Fruit fly (Drosophila melanogaster) whole organism, embryonic: ENCODE data around the gene FucTA.
A peak's percentile ranks its signal among the peaks of the same experiment; 100 is the strongest.

ENCODE experiments used
- Antp ChIP-seq: fragments of 200-800 bp; sonication (Bioruptor generic); optimal IDR thresholded peaks from 3 replicates; lab custom pipeline; 2016; ENCODE audit warnings: missing biosample characterization, missing genetic modification characterization
- B-H2 ChIP-seq: fragments of 200-800 bp; sonication (Bioruptor generic); optimal IDR thresholded peaks from 2 replicates; lab custom pipeline; 2018; ENCODE audit warnings: missing biosample characterization, mild to moderate bottlenecking, missing genetic modification characterization
- Bdp1 ChIP-seq: fragments of 200-800 bp; sonication (Bioruptor generic); optimal IDR thresholded peaks from 3 replicates; lab custom pipeline; 2016; ENCODE audit warnings: missing biosample characterization, missing genetic modification characterization
- CG13296 ChIP-seq: fragments of 200-800 bp; sonication (Bioruptor generic); optimal IDR thresholded peaks from 3 replicates; lab custom pipeline; 2018; ENCODE audit warnings: missing biosample characterization, mild to moderate bottlenecking, missing genetic modification characterization
- CG15696 ChIP-seq: fragments of 200-800 bp; sonication (Bioruptor generic); optimal IDR thresholded peaks from 2 replicates; lab custom pipeline; 2019; ENCODE audit warnings: missing biosample characterization, mild to moderate bottlenecking, missing genetic modification characterization, moderate library complexity
- CG1603 ChIP-seq: fragments of 200-800 bp; sonication (Bioruptor generic); optimal IDR thresholded peaks from 2 replicates; lab custom pipeline; 2019; ENCODE audit warnings: missing biosample characterization, mild to moderate bottlenecking, missing genetic modification characterization, moderate library complexity
- CG16863 ChIP-seq: fragments of 200-800 bp; sonication (Bioruptor generic); optimal IDR thresholded peaks from 3 replicates; lab custom pipeline; 2016; ENCODE audit warnings: missing biosample characterization, missing genetic modification characterization
- CG17385 ChIP-seq: fragments of 200-800 bp; sonication (Bioruptor generic); optimal IDR thresholded peaks from 3 replicates; lab custom pipeline; 2018; ENCODE audit warnings: missing biosample characterization, mild to moderate bottlenecking, missing genetic modification characterization
- CG17912 ChIP-seq: fragments of 200-800 bp; sonication (Bioruptor generic); optimal IDR thresholded peaks from 2 replicates; lab custom pipeline; 2018; ENCODE audit warnings: missing biosample characterization, mild to moderate bottlenecking, missing genetic modification characterization
- CG2116 ChIP-seq: fragments of 200-800 bp; sonication (Bioruptor generic); optimal IDR thresholded peaks from 3 replicates; lab custom pipeline; 2018; ENCODE audit warnings: missing biosample characterization, mild to moderate bottlenecking, missing genetic modification characterization
- CG3407 ChIP-seq: fragments of 200-800 bp; sonication (Bioruptor generic); optimal IDR thresholded peaks from 2 replicates; lab custom pipeline; 2018; ENCODE audit warnings: missing biosample characterization, mild to moderate bottlenecking, missing genetic modification characterization
- CG34376 ChIP-seq: fragments of 200-800 bp; sonication (Bioruptor generic); optimal IDR thresholded peaks from 2 replicates; lab custom pipeline; 2018; ENCODE audit warnings: missing biosample characterization, mild to moderate bottlenecking, missing genetic modification characterization
- CG4282 ChIP-seq: fragments of 200-800 bp; sonication (Bioruptor generic); optimal IDR thresholded peaks from 2 replicates; lab custom pipeline; 2016; ENCODE audit warnings: missing biosample characterization, missing genetic modification characterization
- CG4328 ChIP-seq: fragments of 200-800 bp; sonication (Bioruptor generic); optimal IDR thresholded peaks from 3 replicates; lab custom pipeline; 2017; ENCODE audit warnings: missing biosample characterization, missing genetic modification reagents, missing genetic modification characterization
- CG4617 ChIP-seq: fragments of 200-800 bp; sonication (Bioruptor generic); optimal IDR thresholded peaks from 3 replicates; lab custom pipeline; 2016; ENCODE audit warnings: missing biosample characterization, missing genetic modification characterization, borderline replicate concordance
- CG4730 ChIP-seq: fragments of 200-800 bp; sonication (Bioruptor generic); IDR thresholded peaks from 2 replicates; pipeline ENCODE4 v1.3.6; 2022; ENCODE audit warnings: missing biosample characterization, missing genetic modification characterization
- CG6791 ChIP-seq: fragments of 200-800 bp; sonication (Bioruptor generic); IDR thresholded peaks from 3 replicates; pipeline ENCODE4 v1.3.6; 2022; ENCODE audit warnings: missing biosample characterization, missing genetic modification characterization; ENCODE audit not compliant: partially characterized antibody
- CG8924 ChIP-seq: fragments of 200-800 bp; optimal IDR thresholded peaks from 3 replicates; lab custom pipeline; 2019; ENCODE audit warnings: missing biosample characterization, mild to moderate bottlenecking, missing genetic modification characterization, moderate library complexity
- Camta ChIP-seq: fragments of 200-800 bp; sonication (Bioruptor generic); optimal IDR thresholded peaks from 2 replicates; lab custom pipeline; 2016; ENCODE audit warnings: missing biosample characterization, missing genetic modification characterization
- CoRest ChIP-seq: fragments of 200-800 bp; sonication (Bioruptor generic); optimal IDR thresholded peaks from 3 replicates; lab custom pipeline; 2018; ENCODE audit warnings: missing biosample characterization, mild to moderate bottlenecking, missing genetic modification characterization, moderate library complexity
- Dbx ChIP-seq: fragments of 200-800 bp; sonication (Bioruptor generic); IDR thresholded peaks from 3 replicates; pipeline ENCODE4 v1.3.6; 2022; ENCODE audit warnings: missing biosample characterization, missing genetic modification characterization
- Dll ChIP-seq: fragments of 200-800 bp; sonication (Bioruptor generic); IDR thresholded peaks from 4 replicates; pipeline ENCODE4 v1.3.6; 2022; ENCODE audit warnings: missing biosample characterization, missing genetic modification characterization; ENCODE audit not compliant: partially characterized antibody
- Kr ChIP-seq: fragments of 200-800 bp; sonication (Bioruptor generic); optimal IDR thresholded peaks from 2 replicates; lab custom pipeline; 2017; ENCODE audit warnings: missing biosample characterization, mild to moderate bottlenecking, missing genetic modification characterization
- MBD-R2 ChIP-seq: fragments of 200-800 bp; sonication (Bioruptor generic); IDR thresholded peaks from 2 replicates; pipeline ENCODE4 v1.3.6; 2022; ENCODE audit warnings: missing biosample characterization, missing genetic modification characterization
- Oli ChIP-seq: fragments of 200-800 bp; sonication (Bioruptor generic); optimal IDR thresholded peaks from 2 replicates; lab custom pipeline; 2018; ENCODE audit warnings: missing biosample characterization, mild to moderate bottlenecking, missing genetic modification characterization, moderate library complexity
- Optix ChIP-seq: fragments of 200-800 bp; sonication (Bioruptor generic); IDR thresholded peaks from 3 replicates; pipeline ENCODE4 v1.3.6; 2022; ENCODE audit warnings: missing biosample characterization, missing genetic modification characterization
- Rx ChIP-seq: fragments of 200-800 bp; sonication (Bioruptor generic); IDR thresholded peaks from 2 replicates; pipeline ENCODE4 v1.3.6; 2022; ENCODE audit warnings: missing biosample characterization, missing genetic modification characterization
- Six4 ChIP-seq: fragments of 200-800 bp; sonication (Bioruptor generic); optimal IDR thresholded peaks from 2 replicates; lab custom pipeline; 2016; ENCODE audit warnings: missing biosample characterization, missing genetic modification characterization
- Stat92E ChIP-seq, 3 experiments: fragments of >200 bp in 2 of 3; fragments of 200-800 bp in 1 of 3; sonication (Bioruptor generic) in 1 of 3; optimal IDR thresholded peaks; 2 replicates each; lab custom pipeline; 2017 to 2019; ENCODE audit warnings: missing biosample characterization in 3 of 3, missing genetic modification characterization in 3 of 3, mild to moderate bottlenecking in 1 of 3, moderate library complexity in 1 of 3
- ap ChIP-seq: fragments of 200-800 bp; sonication (Bioruptor generic); IDR thresholded peaks from 2 replicates; pipeline ENCODE4 v1.3.6; 2022; ENCODE audit warnings: missing biosample characterization, missing genetic modification characterization
- ato ChIP-seq: fragments of 200-800 bp; sonication (Bioruptor generic); IDR thresholded peaks from 2 replicates; pipeline ENCODE4 v1.3.6; 2022; ENCODE audit warnings: missing biosample characterization, missing genetic modification characterization; ENCODE audit not compliant: partially characterized antibody
- btn ChIP-seq: fragments of 200-800 bp; sonication (Bioruptor generic); optimal IDR thresholded peaks from 2 replicates; lab custom pipeline; 2016; ENCODE audit warnings: missing biosample characterization, missing genetic modification characterization
- crp ChIP-seq, 2 experiments: fragments of 200-800 bp; sonication (Bioruptor generic); optimal IDR thresholded peaks; 2 replicates in 1 of 2; 3 replicates in 1 of 2; lab custom pipeline; 2017; ENCODE audit warnings: missing biosample characterization in 2 of 2, missing genetic modification characterization in 2 of 2, mild to moderate bottlenecking in 1 of 2, moderate library complexity in 1 of 2
- ems ChIP-seq: fragments of 200-800 bp; sonication (Bioruptor generic); optimal IDR thresholded peaks from 3 replicates; lab custom pipeline; 2016; ENCODE audit warnings: missing biosample characterization, missing genetic modification characterization
- gsb ChIP-seq: fragments of 200-800 bp; sonication (Bioruptor generic); IDR thresholded peaks from 2 replicates; pipeline ENCODE4 v1.3.6; 2022; ENCODE audit warnings: missing biosample characterization, missing genetic modification characterization
- gsb-n ChIP-seq: fragments of 200-800 bp; sonication (Bioruptor generic); optimal IDR thresholded peaks from 3 replicates; lab custom pipeline; 2018; ENCODE audit warnings: missing biosample characterization, mild to moderate bottlenecking, missing genetic modification characterization
- hb ChIP-seq: fragments of 200-800 bp; sonication (Bioruptor generic); IDR thresholded peaks from 3 replicates; pipeline ENCODE4 v1.3.6; 2022; ENCODE audit warnings: missing biosample characterization, missing genetic modification characterization; ENCODE audit not compliant: partially characterized antibody
- lmd ChIP-seq: fragments of 200-800 bp; sonication (Bioruptor generic); IDR thresholded peaks from 2 replicates; pipeline ENCODE4 v1.3.6; 2022; ENCODE audit warnings: missing biosample characterization, missing genetic modification characterization
- nom ChIP-seq: fragments of 200-800 bp; sonication (Bioruptor generic); optimal IDR thresholded peaks from 2 replicates; lab custom pipeline; 2017; ENCODE audit warnings: missing biosample characterization, missing genetic modification characterization, mild to moderate bottlenecking, moderate library complexity, missing genetic modification reagents
- org-1 ChIP-seq: fragments of 200-800 bp; sonication (Bioruptor generic); optimal IDR thresholded peaks from 2 replicates; lab custom pipeline; 2017; ENCODE audit warnings: missing biosample characterization, missing genetic modification characterization
- phol ChIP-seq: fragments of 200-800 bp; sonication (Bioruptor generic); optimal IDR thresholded peaks from 3 replicates; lab custom pipeline; 2018; ENCODE audit warnings: missing biosample characterization, mild to moderate bottlenecking, missing genetic modification characterization, moderate library complexity
- pnt ChIP-seq: fragments of 200-800 bp; sonication (Bioruptor generic); optimal IDR thresholded peaks from 3 replicates; lab custom pipeline; 2016; ENCODE audit warnings: missing biosample characterization, missing genetic modification characterization
- pum ChIP-seq: fragments of 200-800 bp; sonication (Bioruptor generic); optimal IDR thresholded peaks from 2 replicates; lab custom pipeline; 2016; ENCODE audit warnings: missing biosample characterization, missing genetic modification characterization
- rib ChIP-seq: fragments of 200-800 bp; sonication (Bioruptor generic); IDR thresholded peaks from 2 replicates; pipeline ENCODE4 v1.3.6; 2022; ENCODE audit warnings: missing biosample characterization, missing genetic modification characterization
- row ChIP-seq: fragments of 200-800 bp; sonication (Bioruptor generic); IDR thresholded peaks from 3 replicates; pipeline ENCODE4 v1.3.6; 2022; ENCODE audit warnings: missing biosample characterization, missing genetic modification characterization
- salm ChIP-seq: fragments of 200-800 bp; sonication (Bioruptor generic); optimal IDR thresholded peaks from 2 replicates; lab custom pipeline; 2018; ENCODE audit warnings: missing biosample characterization, mild to moderate bottlenecking, missing genetic modification characterization
- schlank ChIP-seq: fragments of 200-800 bp; sonication (Bioruptor generic); optimal IDR thresholded peaks from 2 replicates; lab custom pipeline; 2018; ENCODE audit warnings: missing biosample characterization, mild to moderate bottlenecking, missing genetic modification characterization
- so ChIP-seq: fragments of 200-800 bp; sonication (Bioruptor generic); IDR thresholded peaks from 3 replicates; pipeline ENCODE4 v1.3.6; 2022; ENCODE audit warnings: missing biosample characterization, missing genetic modification characterization
- zfh2 ChIP-seq: fragments of 200-800 bp; sonication (Bioruptor generic); optimal IDR thresholded peaks from 2 replicates; lab custom pipeline; 2016; ENCODE audit warnings: missing biosample characterization, missing genetic modification characterization

The FucTA gene

dm6 chr3L:15104849-15105555 is 41.9 kb upstream of the FucTA start (continued):
- TF ChIP-seq hb (no peak), CG4730 (GFP tag; lab: Robert Waterston, UW) (no peak; the same call in 1 of the 2 replicates), ato (no peak), CG2116 (GFP tag; lab: Kevin White, UChicago) (no peak), Kr (GFP tag; lab: Kevin White, UChicago) (no peak), pum (peak; percentile 56), phol (peak; percentile 23), CG6791 (GFP tag; lab: Robert Waterston, UW) (no peak), CG3407 (GFP tag; lab: Kevin White, UChicago) (peak; percentile 1), B-H2 (GFP tag; lab: Kevin White, UChicago) (peak; percentile 27), CG1603 (tag; lab: Kevin White, UChicago) (peak; percentile 43), row (peak; percentile 90), zfh2 (GFP tag; lab: Kevin White, UChicago) (peak; percentile 62), Optix (GFP tag; lab: Robert Waterston, UW) (peak; percentile 43; the same call in 1 of the 3 replicates), Rx (GFP tag; lab: Robert Waterston, UW) (0 out of 2 replicates have a peak, but pooled peaks have one; percentile 44), MBD-R2 (GFP tag; lab: Robert Waterston, UW) (peak; percentile 34; the same call in 1 of the 2 replicates), Dll (GFP tag; lab: Robert Waterston, UW) (0 out of 4 replicates have a peak, but pooled peaks have one; percentile 3), btn (GFP tag; lab: Kevin White, UChicago) (no peak), CoRest (tag; lab: Kevin White, UChicago) (peak; percentile 72), gsb (no peak), CG4282 (GFP tag; lab: Kevin White, UChicago) (no peak), Dbx (0 out of 3 replicates have a peak, but pooled peaks have one; percentile 14), gsb-n (tag; lab: Kevin White, UChicago) (no peak), org-1 (GFP tag; lab: Kevin White, UChicago) (peak; percentile 48), Stat92E (GFP tag; optimal IDR thresholded peaks at IDR 0.05; lab: Kevin White, UChicago) (no peak), Camta (GFP tag; lab: Kevin White, UChicago) (peak; percentile 45), schlank (no peak), Antp (GFP tag; lab: Kevin White, UChicago) (peak; percentile 72), salm (peak; percentile 3), CG4328 (GFP tag; lab: Kevin White, UChicago) (no peak), CG4617 (GFP tag; lab: Kevin White, UChicago) (no peak), CG13296 (GFP tag; lab: Kevin White, UChicago) (peak; percentile 46), Oli (tag; lab: Kevin White, UChicago) (peak; percentile 66), CG16863 (GFP tag; lab: Kevin White, UChicago) (peak; percentile 65), lmd (GFP tag; lab: Robert Waterston, UW) (peak; percentile 68), CG17912 (GFP tag; lab: Kevin White, UChicago) (no peak), crp (GFP tag; optimal IDR thresholded peaks at IDR 0.05; lab: Kevin White, UChicago) (no peak), Six4 (no peak), rib (GFP tag; lab: Robert Waterston, UW) (peak; percentile 27; the same call in 1 of the 2 replicates), so (GFP tag; lab: Robert Waterston, UW) (no peak), nom (peak; percentile 64), CG34376 (GFP tag; lab: Kevin White, UChicago) (peak; percentile 41), Bdp1 (GFP tag; lab: Kevin White, UChicago) (peak; percentile 25), CG15696 (tag; lab: Kevin White, UChicago) (no peak), pnt (GFP tag; lab: Kevin White, UChicago) (peak; percentile 65), CG17385 (peak; percentile 61), ap (GFP tag; lab: Robert Waterston, UW) (peak; percentile 28; the same call in 1 of the 2 replicates), CG8924 (tag; lab: Kevin White, UChicago) (peak; percentile 37), ems (peak; percentile 9)
